Worm (Caenorhabditis elegans): ENCODE data around the gene ncs-5.
A peak's percentile ranks its signal among the peaks of the same experiment; 100 is the strongest.

ncs-5 gene

ce11 chrV:18819643-18820042 is at the start of gene ncs-5:
Gene ncs-5, plus strand, starts transcription at chrV:18819766.
- TF ChIP-seq madf-5 (GFP tag; IDR thresholded peaks at IDR 0.05) (no peak), dve-1 (tag; optimal IDR thresholded peaks at IDR 0.05; ENCODE audit: insufficient read depth) (no peak), aha-1 (tag) (peak; percentile 92)

ce11 chrV:18769902-18770301 is 49.7 kb upstream of the ncs-5 start:
- peak in 1 of 2 experiments; percentile 93 for TF ChIP-seq unc-62 (GFP tag; optimal IDR thresholded peaks at IDR 0.05 in 1 of 2)
- no peak for TF ChIP-seq unc-62 (tag; optimal IDR thresholded peaks at IDR 0.05)
- no peak for TF ChIP-seq aly-2 (tag; optimal IDR thresholded peaks at IDR 0.05)

- TF ChIP-seq tag-97 (GFP tag; IDR thresholded peaks at IDR 0.05) (no peak), aha-1 (tag) (peak; percentile 3), madf-9 (GFP tag; conservative IDR thresholded peaks at IDR 0.05) (no peak), zfp-2 (tag; optimal IDR thresholded peaks at IDR 0.05) (no peak), mdl-1 (tag; optimal IDR thresholded peaks at IDR 0.05) (no peak), ZK546.5 (tag; optimal IDR thresholded peaks at IDR 0.05) (no peak)
Observed at ce11 chrV:18770623-18771022, 48.9 kb upstream of the ncs-5 start, which contains the start of gene clec-255. Gene clec-255, minus strand, starts transcription at chrV:18770723.

- TF ChIP-seq ceh-62 (tag; optimal IDR thresholded peaks at IDR 0.05), result no peak
- no peak for TF ChIP-seq dmd-9 (GFP tag; IDR thresholded peaks at IDR 0.05)
- TF ChIP-seq ceh-82 (tag; optimal IDR thresholded peaks at IDR 0.05), result no peak
- no peak for TF ChIP-seq nhr-10 (tag; optimal IDR thresholded peaks at IDR 0.05)
- no peak for TF ChIP-seq nhr-11 (tag; optimal IDR thresholded peaks at IDR 0.05)
- TF ChIP-seq mxl-3 (GFP tag; optimal IDR thresholded peaks at IDR 0.05), result no peak
- TF ChIP-seq tra-1 (GFP tag; IDR thresholded peaks at IDR 0.05), result no peak
- no peak for TF ChIP-seq F26F4.8 (GFP tag; conservative IDR thresholded peaks at IDR 0.05)
- TF ChIP-seq Y105C5A.15 (GFP tag; IDR thresholded peaks at IDR 0.05), result no peak
- TF ChIP-seq nhr-48 (tag; optimal IDR thresholded peaks at IDR 0.05), result no peak
- TF ChIP-seq nhr-102 (tag; optimal IDR thresholded peaks at IDR 0.05), result no peak
- TF ChIP-seq aha-1 (tag), result no peak
Observed at ce11 chrV:18771390-18771789, 48.2 kb upstream of the ncs-5 start, which contains the start of gene clec-256. Gene clec-256, plus strand, starts transcription at chrV:18771690.

- TF ChIP-seq aha-1 (tag) (peak; percentile 91), aly-2 (tag; optimal IDR thresholded peaks at IDR 0.05) (no peak), unc-39 (tag; optimal IDR thresholded peaks at IDR 0.05) (no peak), unc-62 (GFP tag; optimal IDR thresholded peaks at IDR 0.05 in 1 of 2) (peak in 1 of 2 experiments; percentile 90), unc-62 (tag; optimal IDR thresholded peaks at IDR 0.05) (no peak), tag-97 (GFP tag; IDR thresholded peaks at IDR 0.05) (no peak), ZK546.5 (tag; optimal IDR thresholded peaks at IDR 0.05) (no peak), madf-9 (GFP tag; conservative IDR thresholded peaks at IDR 0.05) (no peak), T26A8.4 (GFP tag; IDR thresholded peaks at IDR 0.05) (no peak), egl-43 (GFP tag; IDR thresholded peaks at IDR 0.05) (no peak), pqm-1 (tag; optimal IDR thresholded peaks at IDR 0.05) (no peak), lin-29 (GFP tag; IDR thresholded peaks at IDR 0.05) (no peak), mdl-1 (tag; optimal IDR thresholded peaks at IDR 0.05) (no peak), ceh-82 (tag; optimal IDR thresholded peaks at IDR 0.05) (no peak), daf-12 (tag; optimal IDR thresholded peaks at IDR 0.05) (no peak), daf-19 (GFP tag; conservative IDR thresholded peaks at IDR 0.05) (no peak), R02D3.7 (tag; optimal IDR thresholded peaks at IDR 0.05) (no peak), nhr-6 (tag; optimal IDR thresholded peaks at IDR 0.05) (no peak)
Observed at ce11 chrV:18771804-18772386, 47.7 kb upstream of the ncs-5 start.

ce11 chrV:18772761-18773160 is 46.8 kb upstream of the ncs-5 start, which contains the start of gene clec-257:
Gene clec-257, plus strand, starts transcription at chrV:18773061.
- TF ChIP-seq F26F4.8 (GFP tag; conservative IDR thresholded peaks at IDR 0.05) (no peak), daf-8 (GFP tag; IDR thresholded peaks at IDR 0.05) (no peak), spr-1 (tag; optimal IDR thresholded peaks at IDR 0.05) (no peak)

Data from whole organism, L4 larva.